Fruit fly (Drosophila melanogaster): ENCODE results near the gene Dred.

Dred gene

dm6 chr3L:19496600-19496999, 47.4 kb downstream of the Dred start:
- TF ChIP-seq CG13204 (GFP tag; optimal IDR thresholded peaks at IDR 0.05) (peak; percentile 6), CG4496 (GFP tag; IDR thresholded peaks at IDR 0.05) (0 out of 3 replicates have a peak, but pooled peaks have one; percentile 11), rn (GFP tag; IDR thresholded peaks at IDR 0.05) (no peak), CG14655 (GFP tag; optimal IDR thresholded peaks at IDR 0.05) (peak; percentile 8)

dm6 chr3L:19495991-19496588, 47.9 kb downstream of the Dred start:
- TF ChIP-seq CG32121 (GFP tag; IDR thresholded peaks at IDR 0.05) (no peak), CG10348 (GFP tag; IDR thresholded peaks at IDR 0.05) (no peak), Pif1B (GFP tag; optimal IDR thresholded peaks at IDR 0.05) (no peak), CG4496 (GFP tag; IDR thresholded peaks at IDR 0.05) (no peak), CG15710 (tag; optimal IDR thresholded peaks at IDR 0.05) (no peak), fd96Ca (GFP tag; IDR thresholded peaks at IDR 0.05) (no peak), CG9948 (tag; optimal IDR thresholded peaks at IDR 0.05) (no peak), rn (GFP tag; IDR thresholded peaks at IDR 0.05) (no peak), CG17806 (tag; optimal IDR thresholded peaks at IDR 0.05) (no peak), EcR (GFP tag; optimal IDR thresholded peaks at IDR 0.05) (no peak), CG8159 (tag; optimal IDR thresholded peaks at IDR 0.05) (no peak), CG34367 (tag; optimal IDR thresholded peaks at IDR 0.05) (no peak), CG13204 (GFP tag; optimal IDR thresholded peaks at IDR 0.05) (no peak), Ets98B (GFP tag; IDR thresholded peaks at IDR 0.05) (no peak), D1 (tag; optimal IDR thresholded peaks at IDR 0.05) (no peak), Pif1A (GFP tag; optimal IDR thresholded peaks at IDR 0.05) (no peak), CG8301 (tag; optimal IDR thresholded peaks at IDR 0.05) (no peak)

dm6 chr3L:19494954-19495353, 49.1 kb downstream of the Dred start:
- TF ChIP-seq CG10348 (GFP tag; IDR thresholded peaks at IDR 0.05), result no peak
- no peak for TF ChIP-seq EcR (GFP tag; optimal IDR thresholded peaks at IDR 0.05)
- no peak for TF ChIP-seq Pif1B (GFP tag; optimal IDR thresholded peaks at IDR 0.05)
- no peak for TF ChIP-seq CG32121 (GFP tag; IDR thresholded peaks at IDR 0.05)
- no peak for TF ChIP-seq rn (GFP tag; IDR thresholded peaks at IDR 0.05)
- no peak for TF ChIP-seq CG17806 (tag; optimal IDR thresholded peaks at IDR 0.05)
- no peak for TF ChIP-seq gl (tag; optimal IDR thresholded peaks at IDR 0.05)
- TF ChIP-seq CG34367 (tag; optimal IDR thresholded peaks at IDR 0.05), result no peak
- TF ChIP-seq CG13204 (GFP tag; optimal IDR thresholded peaks at IDR 0.05), result no peak
- no peak for TF ChIP-seq CG4496 (GFP tag; IDR thresholded peaks at IDR 0.05)
- no peak for TF ChIP-seq D1 (tag; optimal IDR thresholded peaks at IDR 0.05)
- no peak for TF ChIP-seq CG8301 (tag; optimal IDR thresholded peaks at IDR 0.05)
- no peak for TF ChIP-seq CG12605 (GFP tag; IDR thresholded peaks at IDR 0.05)
- TF ChIP-seq Pif1A (GFP tag; optimal IDR thresholded peaks at IDR 0.05), result no peak
- TF ChIP-seq Ets98B (GFP tag; IDR thresholded peaks at IDR 0.05), result no peak
- no peak for TF ChIP-seq CG14655 (GFP tag; optimal IDR thresholded peaks at IDR 0.05)
- no peak for TF ChIP-seq Snoo (tag; optimal IDR thresholded peaks at IDR 0.05)
- TF ChIP-seq CG9948 (tag; optimal IDR thresholded peaks at IDR 0.05), result no peak
- no peak for TF ChIP-seq fd96Ca (GFP tag; IDR thresholded peaks at IDR 0.05)
